Fruit fly (Drosophila melanogaster): ENCODE data around the gene prage.

DNA sequence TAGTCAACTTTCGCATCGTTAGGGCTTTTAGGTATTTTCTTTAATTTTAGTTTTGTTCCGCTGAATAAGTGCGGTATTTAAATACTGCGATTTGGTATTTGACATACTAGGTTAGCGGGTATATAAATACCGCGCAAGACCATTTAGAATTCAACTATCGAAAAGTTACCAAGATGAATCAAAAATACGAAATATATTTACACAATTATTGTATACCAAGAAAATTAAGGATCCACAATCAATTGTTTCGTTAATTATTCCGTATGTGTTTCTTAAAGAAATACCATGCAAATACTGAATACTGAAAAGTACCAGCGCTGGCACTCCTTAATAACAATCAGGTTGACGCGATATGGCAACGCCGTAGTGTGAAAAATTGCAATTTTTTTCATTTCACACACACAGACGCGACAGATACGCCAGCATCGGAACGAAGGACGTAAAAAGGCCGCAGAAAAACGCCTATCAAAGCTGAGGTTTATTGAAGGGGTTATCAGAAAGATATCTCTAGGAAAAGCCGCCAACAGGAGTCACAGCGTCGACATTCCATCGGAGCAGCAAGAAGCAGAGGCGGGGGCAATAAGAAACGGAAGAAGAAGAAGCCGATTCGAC, 100.1 kb downstream of the prage start, which contains the start of the genes Pgam5 and Vps26:
- TF ChIP-seq psq (optimal IDR thresholded peaks at IDR 0.05), result no peak
- no peak for TF ChIP-seq insv (optimal IDR thresholded peaks at IDR 0.05)
- TF ChIP-seq ttk (optimal IDR thresholded peaks at IDR 0.05), result no peak
- TF ChIP-seq Sin3A (optimal IDR thresholded peaks at IDR 0.05), result no peak
